Fruit fly (Drosophila melanogaster): Measurements from ENCODE around the gene Drice.

DNA sequence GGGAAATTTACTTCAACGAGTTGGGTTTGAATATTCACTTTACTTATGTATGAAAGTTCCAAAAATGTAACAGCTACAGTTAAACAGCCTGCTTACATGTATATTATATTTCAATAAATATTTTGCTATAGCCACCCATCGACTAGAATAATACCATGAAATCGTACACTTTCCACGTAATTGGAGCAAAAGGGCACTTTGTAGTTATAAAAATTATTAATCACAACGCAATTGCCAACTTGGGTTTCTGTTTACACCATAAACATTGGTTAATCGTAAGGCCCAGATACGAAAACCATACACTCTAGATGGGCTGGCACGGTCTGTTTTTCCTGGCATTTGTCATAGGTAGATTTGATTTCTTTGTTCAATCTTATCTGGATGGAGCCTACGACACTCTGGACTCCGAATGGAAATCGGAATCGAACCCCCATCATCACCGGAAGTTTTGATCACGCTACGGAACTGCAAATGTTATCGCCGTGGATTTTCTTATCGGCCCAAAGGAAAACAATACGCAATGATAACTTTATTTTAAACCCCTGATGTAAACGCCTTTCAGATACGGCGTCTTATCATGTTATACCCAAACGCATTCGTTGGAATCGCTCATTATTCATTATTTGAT lies 18.9 kb upstream of the Drice start, which contains the start of gene fig:
- TF ChIP-seq Snoo (tag; optimal IDR thresholded peaks at IDR 0.05) (no peak), gl (tag; optimal IDR thresholded peaks at IDR 0.05) (no peak), CG14655 (GFP tag; optimal IDR thresholded peaks at IDR 0.05) (no peak)

Measured in whole organism, pupa.